Fruit fly (Drosophila melanogaster): Measurements from ENCODE around the gene Uch-L5.
A peak's percentile ranks its signal among the peaks of the same experiment; 100 is the strongest.

The Uch-L5 gene

dm6 chr3L:9503552-9504317, 27.0 kb upstream of the Uch-L5 start (continued):
- TF ChIP-seq Ada2b (GFP tag; IDR thresholded peaks at IDR 0.05) = no peak
- TF ChIP-seq knrl (GFP tag; IDR thresholded peaks at IDR 0.05; ENCODE audit: partially characterized antibody) = no peak
- peak; percentile 46 for TF ChIP-seq kah (GFP tag; optimal IDR thresholded peaks at IDR 0.05)
- TF ChIP-seq amos (GFP tag; IDR thresholded peaks at IDR 0.05; ENCODE audit: partially characterized antibody) = no peak
- TF ChIP-seq CG10431 (GFP tag; optimal IDR thresholded peaks at IDR 0.05) = no peak
- no peak for TF ChIP-seq rib (GFP tag; IDR thresholded peaks at IDR 0.05)
- no peak for TF ChIP-seq al (GFP tag; IDR thresholded peaks at IDR 0.05)
- TF ChIP-seq Bteb2 (GFP tag; optimal IDR thresholded peaks at IDR 0.05) = no peak
- TF ChIP-seq tgo (GFP tag; IDR thresholded peaks at IDR 0.05) = no peak
- no peak for TF ChIP-seq Bdp1 (GFP tag; optimal IDR thresholded peaks at IDR 0.05)
- TF ChIP-seq dati (GFP tag; IDR thresholded peaks at IDR 0.05) = no peak
- TF ChIP-seq trem (tag; optimal IDR thresholded peaks at IDR 0.05) = no peak
- no peak for TF ChIP-seq Myb (GFP tag; optimal IDR thresholded peaks at IDR 0.05)
- TF ChIP-seq Hr51 (GFP tag; optimal IDR thresholded peaks at IDR 0.05) = no peak
- TF ChIP-seq MTF-1 (GFP tag; optimal IDR thresholded peaks at IDR 0.05; ENCODE audit: borderline replicate concordance) = no peak
- TF ChIP-seq az2 (GFP tag; optimal IDR thresholded peaks at IDR 0.05) = no peak
- TF ChIP-seq CG16779 (GFP tag; IDR thresholded peaks at IDR 0.05) = no peak
- TF ChIP-seq CG6854 (GFP tag; optimal IDR thresholded peaks at IDR 0.05) = peak; percentile 31
- TF ChIP-seq ara (GFP tag; IDR thresholded peaks at IDR 0.05) = no peak
- no peak for TF ChIP-seq CG1832 (GFP tag; optimal IDR thresholded peaks at IDR 0.05)
- no peak for TF ChIP-seq Gug (GFP tag; IDR thresholded peaks at IDR 0.05)
- no peak for TF ChIP-seq zfh2 (GFP tag; optimal IDR thresholded peaks at IDR 0.05)
- TF ChIP-seq tna (GFP tag; IDR thresholded peaks at IDR 0.05; ENCODE audit: partially characterized antibody) = no peak
- TF ChIP-seq Kr (GFP tag; optimal IDR thresholded peaks at IDR 0.05) = no peak
- no peak for TF ChIP-seq eve (GFP tag; optimal IDR thresholded peaks at IDR 0.05)
- TF ChIP-seq CG16813 (GFP tag; IDR thresholded peaks at IDR 0.05; ENCODE audit: partially characterized antibody) = no peak
- no peak for TF ChIP-seq CG10543 (GFP tag; optimal IDR thresholded peaks at IDR 0.05)
- TF ChIP-seq CoRest (tag; optimal IDR thresholded peaks at IDR 0.05) = no peak
- no peak for TF ChIP-seq NC2β (GFP tag; optimal IDR thresholded peaks at IDR 0.05)
- no peak for TF ChIP-seq CG33557 (GFP tag; optimal IDR thresholded peaks at IDR 0.05)
- peak; percentile 52; the same call in 1 of the 2 replicates for TF ChIP-seq onecut (GFP tag; IDR thresholded peaks at IDR 0.05)
- TF ChIP-seq Opbp (GFP tag; IDR thresholded peaks at IDR 0.05; ENCODE audit: partially characterized antibody) = no peak
- no peak; the same call in 1 of the 2 replicates for TF ChIP-seq Taf1 (GFP tag; IDR thresholded peaks at IDR 0.05)
- no peak for TF ChIP-seq hb (GFP tag; IDR thresholded peaks at IDR 0.05; ENCODE audit: partially characterized antibody)
- no peak for TF ChIP-seq nerfin-1 (tag; optimal IDR thresholded peaks at IDR 0.05)
- no peak for TF ChIP-seq CG32767 (GFP tag; IDR thresholded peaks at IDR 0.05)
- TF ChIP-seq CG5245 (GFP tag; optimal IDR thresholded peaks at IDR 0.05) = no peak
- TF ChIP-seq CG6683 (GFP tag; optimal IDR thresholded peaks at IDR 0.05) = no peak
- TF ChIP-seq corto (GFP tag; optimal IDR thresholded peaks at IDR 0.05) = no peak
- TF ChIP-seq CG12942 (GFP tag; optimal IDR thresholded peaks at IDR 0.05) = no peak
- no peak for TF ChIP-seq CG10147 (GFP tag; optimal IDR thresholded peaks at IDR 0.05)
- TF ChIP-seq zf30C (GFP tag; optimal IDR thresholded peaks at IDR 0.05) = peak; percentile 20
- TF ChIP-seq CG9876 (GFP tag; optimal IDR thresholded peaks at IDR 0.05) = no peak
- TF ChIP-seq en (GFP tag; optimal IDR thresholded peaks at IDR 0.05) = no peak
- no peak for TF ChIP-seq pnt (GFP tag; optimal IDR thresholded peaks at IDR 0.05)
- TF ChIP-seq fd96Cb (tag; optimal IDR thresholded peaks at IDR 0.05) = peak; percentile 1
- TF ChIP-seq Hr39 (optimal IDR thresholded peaks at IDR 0.05) = no peak
- peak; percentile 11 for TF ChIP-seq tin (GFP tag; optimal IDR thresholded peaks at IDR 0.05)
- no peak for TF ChIP-seq CG31441 (GFP tag; IDR thresholded peaks at IDR 0.05)
- no peak for TF ChIP-seq shn (GFP tag; optimal IDR thresholded peaks at IDR 0.05)
